Fruit fly (Drosophila melanogaster) whole organism, prepupa: ENCODE data around the gene CG46467.
A peak's percentile ranks its signal among the peaks of the same experiment; 100 is the strongest.

Experiments used
- Blimp-1 ChIP-seq: fragments of 200-800 bp; sonication (Bioruptor generic); optimal IDR thresholded peaks from 3 replicates; lab custom pipeline; 2017; ENCODE audit warnings: missing biosample characterization, missing genetic modification characterization, mild to moderate bottlenecking, moderate library complexity, missing genetic modification reagents
- CG10669 ChIP-seq: fragments of 200-800 bp; sonication (Bioruptor generic); optimal IDR thresholded peaks from 3 replicates; lab custom pipeline; 2018; ENCODE audit warnings: missing biosample characterization, mild to moderate bottlenecking, missing genetic modification characterization, moderate library complexity
- CG11294 ChIP-seq: fragments of 200-800 bp; sonication (Bioruptor generic); IDR thresholded peaks from 2 replicates; pipeline ENCODE4 v1.3.6; 2022; ENCODE audit warnings: missing biosample characterization, missing genetic modification characterization
- CG16779 ChIP-seq: fragments of 200-800 bp; sonication (Bioruptor generic); optimal IDR thresholded peaks from 3 replicates; lab custom pipeline; 2017; ENCODE audit warnings: missing biosample characterization, mild to moderate bottlenecking, missing genetic modification characterization
- CG3032 ChIP-seq: fragments of 200-800 bp; optimal IDR thresholded peaks from 2 replicates; lab custom pipeline; 2019; ENCODE audit warnings: missing biosample characterization, mild to moderate bottlenecking, missing genetic modification characterization, moderate library complexity
- CG32006 ChIP-seq: fragments of 200-800 bp; sonication (Bioruptor generic); optimal IDR thresholded peaks from 3 replicates; lab custom pipeline; 2017; ENCODE audit warnings: missing biosample characterization, mild to moderate bottlenecking, missing genetic modification characterization
- CG34406 ChIP-seq: fragments of 200-800 bp; sonication (Bioruptor generic); optimal IDR thresholded peaks from 3 replicates; lab custom pipeline; 2016; ENCODE audit warnings: missing biosample characterization, missing genetic modification characterization
- CG3919 ChIP-seq: fragments of 200-800 bp; sonication (Bioruptor generic); optimal IDR thresholded peaks from 3 replicates; lab custom pipeline; 2016; ENCODE audit warnings: missing biosample characterization, missing genetic modification characterization
- CG6163 ChIP-seq: fragments of 200-800 bp; sonication (Bioruptor generic); IDR thresholded peaks from 3 replicates; pipeline ENCODE4 v1.3.6; 2022; ENCODE audit warnings: missing biosample characterization, missing genetic modification characterization
- CG6854 ChIP-seq: fragments of 200-800 bp; sonication (Bioruptor generic); optimal IDR thresholded peaks from 2 replicates; lab custom pipeline; 2017; ENCODE audit warnings: missing biosample characterization, mild to moderate bottlenecking, missing genetic modification characterization
- CG7368 ChIP-seq: fragments of 200-800 bp; sonication (Bioruptor generic); optimal IDR thresholded peaks from 3 replicates; lab custom pipeline; 2016; ENCODE audit warnings: missing biosample characterization, missing genetic modification characterization
- CG8119 ChIP-seq: fragments of 200-800 bp; sonication (Bioruptor generic); IDR thresholded peaks from 3 replicates; pipeline ENCODE4 v1.3.6; 2022; ENCODE audit warnings: missing biosample characterization, missing genetic modification characterization
- Eip75B ChIP-seq: fragments of 200-800 bp; sonication (Bioruptor generic); optimal IDR thresholded peaks from 3 replicates; lab custom pipeline; 2016; ENCODE audit warnings: missing biosample characterization, missing genetic modification characterization
- Eip93F ChIP-seq: fragments of 200-800 bp; sonication (Bioruptor generic); optimal IDR thresholded peaks from 2 replicates; lab custom pipeline; 2016; ENCODE audit warnings: missing biosample characterization, mild to moderate bottlenecking, missing genetic modification characterization
- Ets21C ChIP-seq: fragments of 200-800 bp; sonication (Bioruptor generic); optimal IDR thresholded peaks from 3 replicates; lab custom pipeline; 2016; ENCODE audit warnings: missing biosample characterization, missing genetic modification characterization
- Ets96B ChIP-seq: fragments of 200-800 bp; optimal IDR thresholded peaks from 2 replicates; lab custom pipeline; 2019; ENCODE audit warnings: missing biosample characterization, mild to moderate bottlenecking, missing genetic modification characterization, moderate library complexity
- Hr38 ChIP-seq: sonication (Bioruptor generic); optimal IDR thresholded peaks from 2 replicates; lab custom pipeline; 2016; ENCODE audit warnings: missing biosample characterization, missing genetic modification characterization
- Hr4 ChIP-seq: fragments of 200-800 bp; sonication (Bioruptor generic); optimal IDR thresholded peaks from 3 replicates; lab custom pipeline; 2016; ENCODE audit warnings: missing biosample characterization, missing genetic modification characterization
- Lpt ChIP-seq: fragments of 200-800 bp; sonication (Bioruptor generic); optimal IDR thresholded peaks from 3 replicates; lab custom pipeline; 2016; ENCODE audit warnings: missing biosample characterization, missing genetic modification characterization
- Met ChIP-seq: fragments of 200-800 bp; sonication (Bioruptor generic); optimal IDR thresholded peaks from 3 replicates; lab custom pipeline; 2016; ENCODE audit warnings: missing biosample characterization, missing genetic modification characterization
- Smox ChIP-seq: fragments of 200-800 bp; sonication (Bioruptor generic); optimal IDR thresholded peaks from 3 replicates; lab custom pipeline; 2016; ENCODE audit warnings: missing biosample characterization, missing genetic modification characterization
- Sox102F ChIP-seq: fragments of 200-800 bp; sonication (Bioruptor generic); optimal IDR thresholded peaks from 2 replicates; lab custom pipeline; 2016; ENCODE audit warnings: missing biosample characterization, mild to moderate bottlenecking, missing genetic modification characterization
- Sox14 ChIP-seq: fragments of 200-800 bp; sonication (Bioruptor generic); optimal IDR thresholded peaks from 3 replicates; lab custom pipeline; 2016; ENCODE audit warnings: missing biosample characterization, missing genetic modification characterization
- Sox15 ChIP-seq: fragments of 200-800 bp; sonication (Bioruptor generic); optimal IDR thresholded peaks from 3 replicates; lab custom pipeline; 2016; ENCODE audit warnings: missing biosample characterization, missing genetic modification characterization
- achi ChIP-seq: fragments of 200-800 bp; sonication (Bioruptor generic); optimal IDR thresholded peaks from 3 replicates; lab custom pipeline; 2016; ENCODE audit warnings: missing biosample characterization, missing genetic modification characterization
- cyc ChIP-seq: fragments of 200-800 bp; sonication (Bioruptor generic); optimal IDR thresholded peaks from 3 replicates; lab custom pipeline; 2016; ENCODE audit warnings: missing biosample characterization, missing genetic modification characterization
- dac ChIP-seq: fragments of 200-800 bp; sonication (Bioruptor generic); optimal IDR thresholded peaks from 2 replicates; lab custom pipeline; 2017; ENCODE audit warnings: missing biosample characterization, mild to moderate bottlenecking, missing genetic modification characterization
- dsx ChIP-seq: fragments of 200-800 bp; optimal IDR thresholded peaks from 3 replicates; lab custom pipeline; 2019; ENCODE audit warnings: missing biosample characterization, mild to moderate bottlenecking, missing genetic modification characterization, moderate library complexity; ENCODE audit not compliant: poor library complexity, severe bottlenecking
- esn ChIP-seq: fragments of 200-800 bp; sonication (Bioruptor generic); optimal IDR thresholded peaks from 2 replicates; lab custom pipeline; 2016; ENCODE audit warnings: missing biosample characterization, mild to moderate bottlenecking, missing genetic modification characterization, moderate library complexity
- fd59A ChIP-seq: fragments of 200-800 bp; sonication (Bioruptor generic); optimal IDR thresholded peaks from 2 replicates; lab custom pipeline; 2017; ENCODE audit warnings: missing biosample characterization, mild to moderate bottlenecking, missing genetic modification characterization, missing genetic modification reagents
- fd85E ChIP-seq: fragments of 200-800 bp; sonication (Bioruptor generic); optimal IDR thresholded peaks from 3 replicates; lab custom pipeline; 2016; ENCODE audit warnings: missing biosample characterization, missing genetic modification characterization
- fkh ChIP-seq: fragments of 200-800 bp; sonication (Bioruptor generic); optimal IDR thresholded peaks from 3 replicates; lab custom pipeline; 2017; ENCODE audit warnings: missing biosample characterization, mild to moderate bottlenecking, missing genetic modification characterization, moderate library complexity
- lz ChIP-seq: fragments of 200-800 bp; sonication (Bioruptor generic); optimal IDR thresholded peaks from 3 replicates; lab custom pipeline; 2016; ENCODE audit warnings: missing biosample characterization, missing genetic modification characterization
- net ChIP-seq: fragments of 200-800 bp; sonication (Bioruptor generic); optimal IDR thresholded peaks from 3 replicates; lab custom pipeline; 2016; ENCODE audit warnings: missing biosample characterization, missing genetic modification characterization
- salr ChIP-seq, 2 experiments: fragments of 200-800 bp; sonication (Bioruptor generic); optimal IDR thresholded peaks; 3 replicates each; lab custom pipeline; 2016 to 2018; ENCODE audit warnings: missing biosample characterization in 2 of 2, missing genetic modification characterization in 2 of 2, mild to moderate bottlenecking in 1 of 2
- spab ChIP-seq: fragments of 200-800 bp; sonication (Bioruptor generic); optimal IDR thresholded peaks from 2 replicates; lab custom pipeline; 2017; ENCODE audit warnings: missing biosample characterization, mild to moderate bottlenecking, missing genetic modification characterization, missing genetic modification reagents
- svp ChIP-seq: fragments of 200-800 bp; sonication (Bioruptor generic); peaks from one replicate; lab custom pipeline; 2016; ENCODE audit warnings: missing biosample characterization, missing genetic modification characterization
- vri ChIP-seq: fragments of 200-800 bp; sonication (Bioruptor generic); optimal IDR thresholded peaks from 3 replicates; lab custom pipeline; 2016; ENCODE audit warnings: missing biosample characterization, mild to moderate bottlenecking, missing genetic modification characterization

CG46467 gene

DNA sequence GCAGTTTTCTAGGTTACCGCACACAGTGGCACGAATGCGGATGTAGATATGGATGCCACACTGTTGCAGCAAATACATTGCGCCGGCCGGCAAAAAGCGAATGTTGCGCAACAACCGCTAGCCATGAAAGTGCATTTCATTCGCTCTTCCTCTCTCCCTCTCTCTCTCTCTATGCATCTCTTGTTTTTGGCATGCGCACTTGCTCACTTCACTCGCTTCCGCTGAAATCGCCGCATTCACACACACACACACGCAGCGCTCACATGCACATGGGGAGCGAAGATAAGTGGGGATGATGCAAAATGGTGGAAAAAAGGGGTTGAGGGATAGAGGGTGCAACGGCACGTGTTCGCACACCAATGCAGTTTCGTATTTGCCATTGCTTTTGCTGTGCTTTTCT is 75.4 kb downstream of the CG46467 start (continued):
- peak; percentile 24 for TF ChIP-seq CG7368 (GFP tag; lab: Kevin White, UChicago)
- no peak for TF ChIP-seq Sox14 (GFP tag; lab: Kevin White, UChicago)
- 0 out of 3 replicates have a peak, but pooled peaks have one; percentile 35 for TF ChIP-seq CG8119 (GFP tag; lab: Robert Waterston, UW)
- TF ChIP-seq CG32006 (GFP tag; lab: Kevin White, UChicago) = no peak
- no peak for TF ChIP-seq spab (GFP tag; lab: Kevin White, UChicago)
- no peak for TF ChIP-seq Hr4 (GFP tag; lab: Kevin White, UChicago)
- no peak for TF ChIP-seq fd59A (GFP tag; lab: Kevin White, UChicago)
- no peak for TF ChIP-seq achi (GFP tag; lab: Kevin White, UChicago)
- TF ChIP-seq CG3032 (tag; lab: Kevin White, UChicago) = peak; percentile 10
- peak; percentile 46 for TF ChIP-seq net (GFP tag; lab: Kevin White, UChicago)
- peak; percentile 49 for TF ChIP-seq Met (GFP tag; lab: Kevin White, UChicago)
- no peak for TF ChIP-seq Sox102F
- peak; percentile 41 for TF ChIP-seq CG16779
- TF ChIP-seq dac = no peak
- TF ChIP-seq dsx = no peak
- TF ChIP-seq Hr38 (GFP tag; lab: Kevin White, UChicago) = no peak
- peak; percentile 41 for TF ChIP-seq vri
- peak; percentile 37 for TF ChIP-seq Lpt (GFP tag; lab: Kevin White, UChicago)
- TF ChIP-seq, all 60 proteins: peak for 22

DNA sequence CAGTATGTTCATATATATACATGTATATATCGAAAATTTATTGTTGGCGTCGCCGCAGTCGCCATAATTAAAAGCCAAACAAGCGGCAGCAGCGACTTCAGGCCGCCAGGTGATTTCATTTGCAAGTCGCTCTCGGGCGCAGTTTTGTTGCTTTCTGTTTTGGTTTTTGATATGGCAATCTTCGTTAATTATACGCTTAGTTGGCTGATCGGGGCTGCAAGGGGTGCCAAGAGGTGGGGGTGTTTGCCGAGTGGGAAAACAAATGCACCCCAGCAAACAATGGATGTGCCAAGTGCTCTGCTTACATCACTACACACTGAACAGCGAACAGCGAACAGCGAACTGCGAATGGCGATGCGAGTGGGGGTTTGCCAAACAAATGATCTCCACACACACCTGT is 76.5 kb downstream of the CG46467 start:
- peak; percentile 28 for TF ChIP-seq svp (GFP tag; lab: Kevin White, UChicago)
- TF ChIP-seq fd85E (GFP tag; lab: Kevin White, UChicago) = no peak

DNA sequence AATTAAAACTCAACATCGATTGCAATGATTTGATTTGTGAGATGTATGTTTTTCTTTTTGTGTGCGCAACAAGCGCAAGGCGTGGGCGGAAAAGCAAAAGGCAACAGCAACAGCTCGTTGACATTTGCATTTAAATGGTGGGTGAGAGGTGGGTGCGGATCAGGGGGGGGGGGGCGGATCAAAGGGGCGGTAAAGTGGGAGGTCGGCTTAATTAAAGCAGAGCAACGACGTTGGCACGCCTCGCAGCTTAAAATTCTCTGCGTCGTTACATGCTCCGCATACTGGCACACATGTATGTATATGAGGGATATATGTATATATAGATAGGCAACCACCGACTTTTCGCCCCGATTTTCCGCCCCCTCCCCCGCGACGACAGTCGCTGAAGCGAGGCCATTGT is 77.2 kb downstream of the CG46467 start:
- no peak for TF ChIP-seq lz (GFP tag; lab: Kevin White, UChicago)
- no peak for TF ChIP-seq Eip75B (GFP tag; lab: Kevin White, UChicago)
- no peak for TF ChIP-seq CG11294
- TF ChIP-seq CG3032 (tag; lab: Kevin White, UChicago) = no peak
- TF ChIP-seq Ets96B (tag; lab: Kevin White, UChicago) = no peak
- no peak for TF ChIP-seq esn (GFP tag; lab: Kevin White, UChicago)
- no peak for TF ChIP-seq Eip93F (GFP tag; lab: Kevin White, UChicago)
- no peak for TF ChIP-seq CG34406 (GFP tag; lab: Kevin White, UChicago)
- TF ChIP-seq CG10669 = no peak
- TF ChIP-seq Lpt (GFP tag; lab: Kevin White, UChicago) = no peak
- no peak for TF ChIP-seq Met (GFP tag; lab: Kevin White, UChicago)
- TF ChIP-seq Ets21C (GFP tag; lab: Kevin White, UChicago) = no peak
- no peak for TF ChIP-seq CG6163 (GFP tag; lab: Robert Waterston, UW)
- TF ChIP-seq Sox15 (GFP tag; lab: Kevin White, UChicago) = no peak
- no peak for TF ChIP-seq fd59A (GFP tag; lab: Kevin White, UChicago)
- no peak for TF ChIP-seq dac

DNA sequence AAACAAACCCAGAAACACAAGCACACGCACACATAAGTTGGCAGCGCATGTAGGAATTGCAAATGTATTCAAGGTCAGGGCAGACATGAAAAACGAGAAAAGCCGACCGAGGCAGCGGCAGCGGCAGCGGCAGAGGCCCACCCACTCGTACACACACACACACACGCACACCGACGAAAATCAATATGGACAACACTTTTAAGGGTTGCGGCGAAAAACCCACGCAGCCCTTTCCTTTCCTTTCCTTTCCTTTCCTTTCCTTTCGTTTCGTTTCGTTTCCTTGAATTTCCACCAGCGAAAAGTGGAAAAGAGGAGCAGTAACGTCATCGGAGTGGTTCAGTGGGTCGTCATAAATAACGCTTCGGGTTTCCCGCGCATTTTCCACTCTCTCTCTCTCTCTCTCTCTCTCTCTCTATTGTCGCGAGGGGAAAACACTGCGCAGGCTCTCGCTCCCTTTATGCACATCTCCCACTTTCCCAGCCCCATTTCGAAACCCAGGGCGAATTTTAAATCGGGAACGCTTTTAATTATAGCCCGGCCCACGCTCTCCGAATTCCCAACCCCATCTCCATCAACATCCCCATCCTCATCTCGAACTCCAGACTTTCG is 78.3 kb downstream of the CG46467 start:
- TF ChIP-seq fd59A (GFP tag; lab: Kevin White, UChicago) (no peak), cyc (no peak), vri (no peak), CG10669 (peak; percentile 7), achi (GFP tag; lab: Kevin White, UChicago) (no peak), CG6854 (GFP tag; lab: Kevin White, UChicago) (peak; percentile 13), fkh (GFP tag; lab: Kevin White, UChicago) (no peak), CG3032 (tag; lab: Kevin White, UChicago) (no peak), net (GFP tag; lab: Kevin White, UChicago) (no peak), Smox (GFP tag; lab: Kevin White, UChicago) (no peak), Blimp-1 (GFP tag; lab: Kevin White, UChicago) (no peak), Sox15 (GFP tag; lab: Kevin White, UChicago) (no peak), Hr4 (GFP tag; lab: Kevin White, UChicago) (no peak), CG3919 (GFP tag; lab: Kevin White, UChicago) (no peak), salr (GFP tag; optimal IDR thresholded peaks at IDR 0.05; lab: Kevin White, UChicago) (peak in 1 of 2 experiments; percentile 4)
